Worm (Caenorhabditis elegans): Measurements from ENCODE around the gene nspc-12.

- TF ChIP-seq ref-1 (GFP tag; conservative IDR thresholded peaks at IDR 0.05) = no peak
- no peak for TF ChIP-seq med-1 (GFP tag; optimal IDR thresholded peaks at IDR 0.05; ENCODE audit: insufficient read depth)
- TF ChIP-seq cog-1 (tag; optimal IDR thresholded peaks at IDR 0.05) = no peak
- TF ChIP-seq flt-1 (GFP tag; IDR thresholded peaks at IDR 0.05) = no peak
- no peak for TF ChIP-seq ztf-29 (GFP tag; IDR thresholded peaks at IDR 0.05)
- no peak for TF ChIP-seq tab-1 (GFP tag; IDR thresholded peaks at IDR 0.05)
- no peak for TF ChIP-seq ztf-23 (GFP tag; IDR thresholded peaks at IDR 0.05)
These were observed 34.9 kb upstream of the nspc-12 start, which contains the start of gene nekl-3 for ce11 chrX:12391380-12391779.

Data from whole organism, midembryonic.